Fruit fly (Drosophila melanogaster) whole organism, embryonic: Measurements from ENCODE around the gene Grip75.

ENCODE experiments used
- Ada2b ChIP-seq: fragments of 200-800 bp; sonication (Bioruptor generic); IDR thresholded peaks from 2 replicates; pipeline ENCODE4 v1.3.6; 2022; ENCODE audit warnings: missing biosample characterization, missing genetic modification characterization
- BEAF-32 ChIP-seq: fragments of 200-800 bp; sonication (Bioruptor generic); optimal IDR thresholded peaks from 3 replicates; lab custom pipeline; 2017; ENCODE audit warnings: missing biosample characterization, missing genetic modification characterization, mild to moderate bottlenecking, moderate library complexity, missing genetic modification reagents
- Bgb ChIP-seq: fragments of 200-800 bp; sonication (Bioruptor generic); IDR thresholded peaks from 2 replicates; pipeline ENCODE4 v1.3.6; 2022; ENCODE audit warnings: missing biosample characterization, missing genetic modification characterization; ENCODE audit not compliant: partially characterized antibody
- CG10366 ChIP-seq: fragments of 200-800 bp; sonication (Bioruptor generic); IDR thresholded peaks from 2 replicates; pipeline ENCODE4 v1.3.6; 2022; ENCODE audit warnings: missing biosample characterization, missing genetic modification characterization
- CG10431 ChIP-seq: fragments of 200-800 bp; sonication (Bioruptor generic); optimal IDR thresholded peaks from 3 replicates; lab custom pipeline; 2018; ENCODE audit warnings: missing biosample characterization, mild to moderate bottlenecking, missing genetic modification characterization
- CG13123 ChIP-seq: fragments of 200-800 bp; sonication (Bioruptor generic); optimal IDR thresholded peaks from 2 replicates; lab custom pipeline; 2016; ENCODE audit warnings: missing biosample characterization, missing genetic modification characterization
- CG14050 ChIP-seq: fragments of 200-800 bp; sonication (Bioruptor generic); IDR thresholded peaks from 3 replicates; pipeline ENCODE4 v1.3.6; 2022; ENCODE audit warnings: missing biosample characterization, missing genetic modification characterization
- CG15514 ChIP-seq: fragments of 200-800 bp; sonication (Bioruptor generic); optimal IDR thresholded peaks from 3 replicates; lab custom pipeline; 2017; ENCODE audit warnings: missing biosample characterization, missing genetic modification characterization, mild to moderate bottlenecking, moderate library complexity, missing genetic modification reagents
- CG1603 ChIP-seq: fragments of 200-800 bp; sonication (Bioruptor generic); optimal IDR thresholded peaks from 2 replicates; lab custom pipeline; 2019; ENCODE audit warnings: missing biosample characterization, mild to moderate bottlenecking, missing genetic modification characterization, moderate library complexity
- CG17912 ChIP-seq: fragments of 200-800 bp; sonication (Bioruptor generic); optimal IDR thresholded peaks from 2 replicates; lab custom pipeline; 2018; ENCODE audit warnings: missing biosample characterization, mild to moderate bottlenecking, missing genetic modification characterization
- CG2116 ChIP-seq: fragments of 200-800 bp; sonication (Bioruptor generic); optimal IDR thresholded peaks from 3 replicates; lab custom pipeline; 2018; ENCODE audit warnings: missing biosample characterization, mild to moderate bottlenecking, missing genetic modification characterization
- CG2120 ChIP-seq: fragments of 200-800 bp; sonication (Bioruptor generic); optimal IDR thresholded peaks from 3 replicates; lab custom pipeline; 2016; ENCODE audit warnings: missing biosample characterization, missing genetic modification characterization
- CG30431 ChIP-seq: fragments of 200-800 bp; sonication (Bioruptor generic); optimal IDR thresholded peaks from 2 replicates; lab custom pipeline; 2017; ENCODE audit warnings: missing biosample characterization, missing genetic modification characterization
- CG4424 ChIP-seq: fragments of 200-800 bp; sonication (Bioruptor generic); optimal IDR thresholded peaks from 3 replicates; lab custom pipeline; 2016; ENCODE audit warnings: missing biosample characterization, missing genetic modification characterization
- CG4617 ChIP-seq: fragments of 200-800 bp; sonication (Bioruptor generic); optimal IDR thresholded peaks from 3 replicates; lab custom pipeline; 2016; ENCODE audit warnings: missing biosample characterization, missing genetic modification characterization, borderline replicate concordance
- CG5245 ChIP-seq: fragments of 200-800 bp; sonication (Bioruptor generic); optimal IDR thresholded peaks from 3 replicates; lab custom pipeline; 2016; ENCODE audit warnings: missing biosample characterization, missing genetic modification characterization
- CG8281 ChIP-seq: fragments of 200-800 bp; sonication (Bioruptor generic); optimal IDR thresholded peaks from 2 replicates; lab custom pipeline; 2018; ENCODE audit warnings: missing biosample characterization, mild to moderate bottlenecking, missing genetic modification characterization, moderate library complexity
- CG8924 ChIP-seq: fragments of 200-800 bp; optimal IDR thresholded peaks from 3 replicates; lab custom pipeline; 2019; ENCODE audit warnings: missing biosample characterization, mild to moderate bottlenecking, missing genetic modification characterization, moderate library complexity
- CG8944 ChIP-seq: fragments of 200-800 bp; sonication (Bioruptor generic); optimal IDR thresholded peaks from 3 replicates; lab custom pipeline; 2016; ENCODE audit warnings: missing biosample characterization, missing genetic modification characterization
- CG9932 ChIP-seq: fragments of 200-800 bp; sonication (Bioruptor generic); IDR thresholded peaks from 2 replicates; pipeline ENCODE4 v1.3.6; 2022; ENCODE audit warnings: missing biosample characterization, missing genetic modification characterization
- CkIIα-i1 ChIP-seq: fragments of 200-800 bp; sonication (Bioruptor generic); IDR thresholded peaks from 2 replicates; pipeline ENCODE4 v1.3.6; 2022; ENCODE audit warnings: missing biosample characterization, missing genetic modification characterization
- Dad ChIP-seq: fragments of 200-800 bp; sonication (Bioruptor generic); optimal IDR thresholded peaks from 3 replicates; lab custom pipeline; 2016; ENCODE audit warnings: missing biosample characterization, missing genetic modification characterization
- Deaf1 ChIP-seq: fragments of 200-800 bp; optimal IDR thresholded peaks from 3 replicates; lab custom pipeline; 2019; ENCODE audit warnings: missing biosample characterization, mild to moderate bottlenecking, missing genetic modification characterization, moderate library complexity
- Dp ChIP-seq: fragments of 200-800 bp; sonication (Bioruptor generic); optimal IDR thresholded peaks from 2 replicates; lab custom pipeline; 2018; ENCODE audit warnings: missing biosample characterization, mild to moderate bottlenecking, missing genetic modification characterization, moderate library complexity
- E2f2 ChIP-seq: fragments of 200-800 bp; sonication (Bioruptor generic); IDR thresholded peaks from 2 replicates; pipeline ENCODE4 v1.3.6; 2022; ENCODE audit warnings: missing biosample characterization, missing genetic modification characterization
- Ets65A ChIP-seq: fragments of 200-800 bp; sonication (Bioruptor generic); peaks from one replicate; lab custom pipeline; 2016; ENCODE audit warnings: missing biosample characterization, missing genetic modification characterization
- Ets97D ChIP-seq: fragments of 200-800 bp; sonication (Bioruptor generic); optimal IDR thresholded peaks from 3 replicates; lab custom pipeline; 2016; ENCODE audit warnings: missing biosample characterization, missing genetic modification characterization
- Hr3 ChIP-seq: fragments of 200-800 bp; sonication (Bioruptor generic); optimal IDR thresholded peaks from 3 replicates; lab custom pipeline; 2016; ENCODE audit warnings: missing biosample characterization, missing genetic modification characterization
- Kr ChIP-seq: fragments of 200-800 bp; sonication (Bioruptor generic); optimal IDR thresholded peaks from 2 replicates; lab custom pipeline; 2017; ENCODE audit warnings: missing biosample characterization, mild to moderate bottlenecking, missing genetic modification characterization
- MBD-R2 ChIP-seq: fragments of 200-800 bp; sonication (Bioruptor generic); IDR thresholded peaks from 2 replicates; pipeline ENCODE4 v1.3.6; 2022; ENCODE audit warnings: missing biosample characterization, missing genetic modification characterization
- Nf-YA ChIP-seq: fragments of 200-800 bp; sonication (Bioruptor generic); IDR thresholded peaks from 2 replicates; pipeline ENCODE4 v1.3.6; 2022; ENCODE audit warnings: missing biosample characterization, missing genetic modification characterization
- Nf-YB ChIP-seq: fragments of 200-800 bp; sonication (Bioruptor generic); optimal IDR thresholded peaks from 3 replicates; lab custom pipeline; 2019; ENCODE audit warnings: missing biosample characterization, mild to moderate bottlenecking, missing genetic modification characterization, moderate library complexity
- Oaz ChIP-seq: fragments of 200-800 bp; sonication (Bioruptor generic); IDR thresholded peaks from 2 replicates; pipeline ENCODE4 v1.3.6; 2022; ENCODE audit warnings: missing biosample characterization, missing genetic modification characterization
- Oli ChIP-seq: fragments of 200-800 bp; sonication (Bioruptor generic); optimal IDR thresholded peaks from 2 replicates; lab custom pipeline; 2018; ENCODE audit warnings: missing biosample characterization, mild to moderate bottlenecking, missing genetic modification characterization, moderate library complexity
- Scr ChIP-seq: fragments of 200-800 bp; sonication (Bioruptor generic); IDR thresholded peaks from 2 replicates; pipeline ENCODE4 v1.3.6; 2022; ENCODE audit warnings: missing biosample characterization, missing genetic modification characterization; ENCODE audit not compliant: partially characterized antibody
- amos ChIP-seq: fragments of 200-800 bp; sonication (Bioruptor generic); IDR thresholded peaks from 2 replicates; pipeline ENCODE4 v1.3.6; 2022; ENCODE audit warnings: missing biosample characterization, missing genetic modification characterization; ENCODE audit not compliant: partially characterized antibody
- ara ChIP-seq: fragments of 200-800 bp; sonication (Bioruptor generic); IDR thresholded peaks from 2 replicates; pipeline ENCODE4 v1.3.6; 2022; ENCODE audit warnings: missing biosample characterization, missing genetic modification characterization
- ci ChIP-seq: fragments of 200-800 bp; sonication (Bioruptor generic); IDR thresholded peaks from 3 replicates; pipeline ENCODE4 v1.3.6; 2022; ENCODE audit warnings: missing biosample characterization, missing genetic modification characterization
- crc ChIP-seq: fragments of 200-800 bp; sonication (Bioruptor generic); optimal IDR thresholded peaks from 2 replicates; lab custom pipeline; 2016; ENCODE audit warnings: missing biosample characterization, missing genetic modification characterization
- eve ChIP-seq, 2 experiments: fragments of >200 bp; optimal IDR thresholded peaks; 2 replicates each; lab custom pipeline; 2017; ENCODE audit warnings: missing biosample characterization in 2 of 2, missing genetic modification characterization in 2 of 2
- ewg ChIP-seq: fragments of 200-800 bp; sonication (Bioruptor generic); optimal IDR thresholded peaks from 3 replicates; lab custom pipeline; 2017; ENCODE audit warnings: mild to moderate bottlenecking, missing biosample characterization, missing genetic modification reagents, missing genetic modification characterization
- eyg ChIP-seq: fragments of 200-800 bp; sonication (Bioruptor generic); optimal IDR thresholded peaks from 3 replicates; lab custom pipeline; 2016; ENCODE audit warnings: missing biosample characterization, missing genetic modification characterization
- gsb ChIP-seq: fragments of 200-800 bp; sonication (Bioruptor generic); IDR thresholded peaks from 2 replicates; pipeline ENCODE4 v1.3.6; 2022; ENCODE audit warnings: missing biosample characterization, missing genetic modification characterization
- hbn ChIP-seq: fragments of 200-800 bp; sonication (Bioruptor generic); IDR thresholded peaks from 2 replicates; pipeline ENCODE4 v1.3.6; 2022; ENCODE audit warnings: missing biosample characterization, missing genetic modification characterization; ENCODE audit not compliant: partially characterized antibody
- kah ChIP-seq: fragments of 200-800 bp; sonication (Bioruptor generic); optimal IDR thresholded peaks from 2 replicates; lab custom pipeline; 2018; ENCODE audit warnings: missing biosample characterization, mild to moderate bottlenecking, missing genetic modification characterization
- pzg ChIP-seq: fragments of 200-800 bp; sonication (Bioruptor generic); optimal IDR thresholded peaks from 3 replicates; lab custom pipeline; 2018; ENCODE audit warnings: missing biosample characterization, mild to moderate bottlenecking, missing genetic modification characterization, moderate library complexity
- row ChIP-seq: fragments of 200-800 bp; sonication (Bioruptor generic); IDR thresholded peaks from 3 replicates; pipeline ENCODE4 v1.3.6; 2022; ENCODE audit warnings: missing biosample characterization, missing genetic modification characterization
- run ChIP-seq: fragments of 200-800 bp; sonication (Bioruptor generic); optimal IDR thresholded peaks from 3 replicates; lab custom pipeline; 2018; ENCODE audit warnings: missing biosample characterization, mild to moderate bottlenecking, missing genetic modification characterization
- schlank ChIP-seq: fragments of 200-800 bp; sonication (Bioruptor generic); optimal IDR thresholded peaks from 2 replicates; lab custom pipeline; 2018; ENCODE audit warnings: missing biosample characterization, mild to moderate bottlenecking, missing genetic modification characterization
- sisA ChIP-seq: fragments of 200-800 bp; sonication (Bioruptor generic); IDR thresholded peaks from 2 replicates; pipeline ENCODE4 v1.3.6; 2022; ENCODE audit warnings: missing biosample characterization, missing genetic modification characterization

The Grip75 gene

dm6 chr2L:10476879-10477278 is 6.2 kb upstream of the Grip75 start, which contains the start of gene RluA-2 (continued):
- TF ChIP-seq CG2120 (GFP tag; lab: Kevin White, UChicago): no peak
- TF ChIP-seq CG15514: peak; percentile 98
- TF ChIP-seq crc (GFP tag; lab: Kevin White, UChicago): no peak
- peak; percentile 49 for TF ChIP-seq Dp (GFP tag; lab: Kevin White, UChicago)
- TF ChIP-seq row (GFP tag; lab: Robert Waterston, UW): 0 out of 3 replicates have a peak, but pooled peaks have one; percentile 11
- peak; percentile 48 for TF ChIP-seq E2f2 (GFP tag; lab: Robert Waterston, UW)
- peak; percentile 22 for TF ChIP-seq pzg (GFP tag; lab: Kevin White, UChicago)
- TF ChIP-seq sisA (GFP tag; lab: Robert Waterston, UW): no peak
- TF ChIP-seq hbn (GFP tag; lab: Robert Waterston, UW): peak; percentile 15; the same call in 1 of the 2 replicates
- TF ChIP-seq CG10366 (GFP tag; lab: Robert Waterston, UW): no peak
- TF ChIP-seq eve (GFP tag; optimal IDR thresholded peaks at IDR 0.05; lab: Kevin White, UChicago): peak in 1 of 2 experiments; percentile 26
- TF ChIP-seq Bgb: peak; percentile 24; the same call in 1 of the 2 replicates
- TF ChIP-seq MBD-R2 (GFP tag; lab: Robert Waterston, UW): peak; percentile 52; the same call in 1 of the 2 replicates
- TF ChIP-seq CG9932 (GFP tag; lab: Robert Waterston, UW): no peak
- peak; percentile 33 for TF ChIP-seq BEAF-32 (GFP tag; lab: Kevin White, UChicago)
- TF ChIP-seq Nf-YB (GFP tag; lab: Kevin White, UChicago): no peak
- no peak for TF ChIP-seq ci
- peak; percentile 53; the same call in 1 of the 2 replicates for TF ChIP-seq Scr (GFP tag; lab: Robert Waterston, UW)
- TF ChIP-seq Oli: no peak
- no peak for TF ChIP-seq CG5245 (GFP tag; lab: Kevin White, UChicago)
- peak; percentile 4 for TF ChIP-seq CG2116 (GFP tag; lab: Kevin White, UChicago)
- no peak for TF ChIP-seq run
- no peak for TF ChIP-seq Kr (GFP tag; lab: Kevin White, UChicago)
- TF ChIP-seq, all 482 proteins: peak for 20

- TF ChIP-seq CG17912 (GFP tag; lab: Kevin White, UChicago) (no peak), gsb (GFP tag; lab: Robert Waterston, UW) (no peak), amos (GFP tag; lab: Robert Waterston, UW) (peak; percentile 49; the same call in 1 of the 2 replicates), Ada2b (GFP tag; lab: Robert Waterston, UW) (no peak), Ets65A (GFP tag; lab: Kevin White, UChicago) (peak; percentile 42), Ets97D (GFP tag; lab: Kevin White, UChicago) (peak; percentile 18), pzg (GFP tag; lab: Kevin White, UChicago) (peak; percentile 58), CG4617 (GFP tag; lab: Kevin White, UChicago) (no peak), Oaz (no peak), Hr3 (GFP tag; lab: Kevin White, UChicago) (peak; percentile 82), CG15514 (peak; percentile 94), CkIIα-i1 (GFP tag; lab: Robert Waterston, UW) (no peak), CG10431 (no peak), CG2120 (GFP tag; lab: Kevin White, UChicago) (no peak), CG30431 (GFP tag; lab: Kevin White, UChicago) (no peak), Deaf1 (no peak), Nf-YA (GFP tag; lab: Robert Waterston, UW) (no peak), CG4424 (GFP tag; lab: Kevin White, UChicago) (no peak), CG1603 (peak; percentile 52), ara (GFP tag; lab: Robert Waterston, UW) (no peak), CG8944 (no peak), CG8281 (tag; lab: Kevin White, UChicago) (no peak), CG13123 (no peak), Dad (GFP tag; lab: Kevin White, UChicago) (no peak), schlank (tag; lab: Kevin White, UChicago) (no peak), CG8924 (tag; lab: Kevin White, UChicago) (no peak), eyg (GFP tag; lab: Kevin White, UChicago) (no peak), kah (GFP tag; lab: Kevin White, UChicago) (no peak), CG14050 (no peak), ewg (no peak)
These were observed 3.2 kb upstream of the Grip75 start for dm6 chr2L:10479859-10480258.
